Fruit fly (Drosophila melanogaster): ENCODE results near the gene CG9981.

Gene CG9981

dm6 chrX:16361306-16361705, 43.6 kb downstream of the CG9981 start, which contains the start of gene nonA:
TSS of gene nonA (plus strand) at chrX:16361569.
- TF ChIP-seq noc (tag; optimal IDR thresholded peaks at IDR 0.05), result no peak

dm6 chrX:16358670-16359320, 46.1 kb downstream of the CG9981 start, which contains the start of the genes U2af50 and PIG-Q:
TSS of gene U2af50 (minus strand) at chrX:16359039.
TSS of gene PIG-Q (plus strand) at chrX:16359143.
- no peak for TF ChIP-seq noc (tag; optimal IDR thresholded peaks at IDR 0.05)

- TF ChIP-seq noc (tag; optimal IDR thresholded peaks at IDR 0.05), result no peak
Measured at dm6 chrX:16350062-16350461, 54.9 kb downstream of the CG9981 start, which contains the start of gene sl. TSS of gene sl (plus strand) at chrX:16350315.
